Worm (Caenorhabditis elegans): Measurements from ENCODE around the gene otpl-6.
A peak's percentile ranks its signal among the peaks of the same experiment; 100 is the strongest.

otpl-6 gene

DNA sequence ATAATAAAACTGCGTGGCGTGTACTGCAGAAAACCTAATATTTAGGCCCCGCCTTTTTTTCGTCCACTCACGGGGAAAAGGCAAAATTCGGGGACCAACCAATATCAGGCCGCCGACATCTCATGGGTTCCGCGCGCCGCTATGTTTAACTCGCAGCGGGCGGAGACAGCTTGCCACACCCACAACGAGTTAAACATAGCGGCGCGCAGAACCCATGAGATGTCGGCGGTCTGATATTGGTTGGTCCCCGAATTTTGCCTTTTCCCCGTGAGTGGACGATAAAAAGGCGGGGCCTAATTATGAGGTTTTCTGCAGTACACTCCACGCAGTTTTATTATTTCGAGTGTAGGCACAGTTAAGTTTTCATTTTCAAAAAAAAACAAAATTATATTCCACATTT is 33.0 kb downstream of the otpl-6 start:
- TF ChIP-seq snpc-4 (GFP tag; optimal IDR thresholded peaks at IDR 0.05) (peak; percentile 27), snpc-4 (tag; optimal IDR thresholded peaks at IDR 0.05) (peak in 3 of 4 experiments; percentile 38 to 94 (median 86)), snpc-1.1 (tag; optimal IDR thresholded peaks at IDR 0.05; ENCODE audit: insufficient read depth) (peak; percentile 35), snpc-3.4 (tag; optimal IDR thresholded peaks at IDR 0.05) (peak; percentile 6)

DNA sequence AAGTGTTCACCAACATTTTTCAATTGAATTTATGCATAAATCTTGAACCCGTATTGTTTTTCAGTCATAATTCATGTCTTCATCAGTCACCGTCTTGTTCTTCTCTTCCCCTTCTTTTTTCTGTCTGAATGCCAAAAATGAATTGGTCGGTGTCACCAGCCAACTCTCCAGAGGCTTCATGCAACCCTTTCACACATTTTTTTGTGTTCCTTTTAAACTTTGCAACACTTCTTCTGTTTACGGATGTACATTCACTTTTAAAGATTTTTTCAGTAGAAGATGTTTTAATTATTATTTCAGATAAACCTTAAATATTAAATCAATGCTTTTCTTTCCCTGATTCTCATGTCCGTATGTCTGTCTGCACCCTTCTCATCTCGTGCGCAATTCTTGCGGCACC is 35.0 kb downstream of the otpl-6 start, which contains the start of gene acr-16:
Gene acr-16 (plus strand): TSS at position 301 of the 400 bp plus-strand sequence.
- no peak for TF ChIP-seq attf-6 (GFP tag; IDR thresholded peaks at IDR 0.05)
- TF ChIP-seq F55B11.4 (tag; optimal IDR thresholded peaks at IDR 0.05; ENCODE audit: borderline replicate concordance, insufficient read depth), result no peak
- no peak for TF ChIP-seq Y67H2A.10 (GFP tag; conservative IDR thresholded peaks at IDR 0.05)
- no peak for TF ChIP-seq ceh-100 (GFP tag; IDR thresholded peaks at IDR 0.05)
- no peak for TF ChIP-seq lin-54 (GFP tag; optimal IDR thresholded peaks at IDR 0.05)
- no peak for TF ChIP-seq let-607 (tag; optimal IDR thresholded peaks at IDR 0.05)
- no peak for TF ChIP-seq athp-1 (tag; optimal IDR thresholded peaks at IDR 0.05)
- TF ChIP-seq hlh-12 (tag; optimal IDR thresholded peaks at IDR 0.05), result no peak
- no peak for TF ChIP-seq ceh-58 (GFP tag; IDR thresholded peaks at IDR 0.05)
- TF ChIP-seq sdz-38 (tag; optimal IDR thresholded peaks at IDR 0.05), result no peak
- no peak for TF ChIP-seq madf-3 (GFP tag; IDR thresholded peaks at IDR 0.05)
- TF ChIP-seq Y79H2A.3 (GFP tag; conservative IDR thresholded peaks at IDR 0.05), result no peak
- no peak for TF ChIP-seq mxl-1 (tag; optimal IDR thresholded peaks at IDR 0.05)
- TF ChIP-seq ZK185.1 (tag; optimal IDR thresholded peaks at IDR 0.05; ENCODE audit: poor library complexity, severe bottlenecking), result no peak

DNA sequence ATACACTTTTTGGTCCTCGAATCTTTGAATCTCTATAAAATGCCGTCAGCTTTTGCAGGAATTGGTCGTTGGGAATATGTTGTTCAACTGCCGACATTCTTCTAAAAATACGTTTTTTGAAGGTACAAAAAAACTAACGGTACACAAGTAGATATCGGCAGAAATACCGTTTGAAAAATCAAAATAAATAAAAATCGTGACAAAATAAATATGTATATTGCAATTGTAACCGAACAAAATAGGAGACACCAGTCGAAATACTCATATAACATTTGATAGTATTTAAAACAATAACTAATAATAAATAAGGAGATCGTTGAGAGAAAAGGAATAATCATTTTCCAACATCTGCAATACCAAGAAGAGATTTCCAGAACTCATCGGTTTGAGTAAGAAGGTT is 39.2 kb downstream of the otpl-6 start, which contains the start of gene F25G6.8:
Gene F25G6.8 (minus strand): TSS at position 101 of the 400 bp plus-strand sequence.
- TF ChIP-seq ztf-26 (tag; optimal IDR thresholded peaks at IDR 0.05) (no peak), C06A6.2 (GFP tag; conservative IDR thresholded peaks at IDR 0.05) (no peak), sptf-2 (GFP tag; optimal IDR thresholded peaks at IDR 0.05) (no peak), lin-54 (GFP tag; optimal IDR thresholded peaks at IDR 0.05) (no peak), bed-2 (GFP tag; IDR thresholded peaks at IDR 0.05) (no peak), unc-130 (GFP tag; optimal IDR thresholded peaks at IDR 0.05) (no peak), Y56A3A.18 (GFP tag; IDR thresholded peaks at IDR 0.05) (no peak), rec-8 (tag; optimal IDR thresholded peaks at IDR 0.05) (no peak), ceh-100 (GFP tag; IDR thresholded peaks at IDR 0.05) (no peak), ztf-3 (GFP tag; optimal IDR thresholded peaks at IDR 0.05) (no peak), madf-10 (tag; optimal IDR thresholded peaks at IDR 0.05) (no peak), efl-1 (GFP tag; optimal IDR thresholded peaks at IDR 0.05) (no peak)

DNA sequence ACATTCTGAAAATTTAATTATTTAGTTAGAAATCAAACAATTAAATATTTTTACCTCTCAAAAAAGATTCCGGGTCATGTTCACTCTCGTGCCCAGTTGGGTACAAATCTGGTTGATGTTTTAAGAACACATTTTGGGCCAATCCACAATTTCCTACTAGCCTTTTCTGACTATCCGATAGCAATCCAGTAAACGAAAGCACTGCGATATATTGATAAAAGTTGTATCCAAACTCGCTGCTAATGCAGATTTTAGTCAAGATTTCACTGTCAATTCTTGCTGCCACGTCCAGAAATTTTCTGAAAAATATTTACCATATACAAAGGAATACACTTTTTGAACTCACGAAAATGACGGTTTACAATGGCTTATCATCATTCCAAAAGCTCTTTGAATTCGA is 43.3 kb downstream of the otpl-6 start:
- TF ChIP-seq snpc-1.1 (tag; optimal IDR thresholded peaks at IDR 0.05; ENCODE audit: insufficient read depth), result no peak
- no peak for TF ChIP-seq tlf-1 (GFP tag; optimal IDR thresholded peaks at IDR 0.05)
- no peak for TF ChIP-seq C17E4.6 (GFP tag; IDR thresholded peaks at IDR 0.05)

DNA sequence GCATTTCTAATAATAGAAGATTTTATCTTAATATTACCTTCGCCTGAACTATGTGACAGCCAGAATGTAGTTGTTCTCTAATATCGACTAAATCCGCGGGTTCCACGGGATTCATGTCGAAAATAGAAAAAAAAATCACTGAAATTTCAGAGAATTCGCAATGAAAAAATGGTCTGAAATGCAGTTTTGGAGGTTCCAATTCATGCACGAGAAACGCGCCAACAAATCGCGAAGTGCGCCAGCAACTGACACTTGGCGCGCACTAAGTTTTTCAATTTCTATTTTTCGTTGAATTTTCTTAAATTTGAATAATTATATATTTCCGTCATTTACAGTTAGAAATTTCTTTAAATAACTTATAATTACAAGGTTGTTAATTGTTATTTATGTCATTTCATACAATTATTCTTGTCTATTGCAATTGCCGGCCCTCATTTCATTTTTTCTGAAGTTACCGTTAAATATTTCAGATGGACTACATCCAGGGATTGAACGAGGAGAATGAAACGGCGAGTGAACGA is 44.0 kb downstream of the otpl-6 start, which contains the start of the genes F25G6.9 and symk-1:
Gene F25G6.9 (minus strand): TSS at position 160 of the 521 bp plus-strand sequence.
Gene symk-1 (plus strand): TSS at position 471 of the 521 bp plus-strand sequence.
- TF ChIP-seq lin-54 (GFP tag; optimal IDR thresholded peaks at IDR 0.05) (peak; percentile 52), lin-40 (tag; optimal IDR thresholded peaks at IDR 0.05) (peak; percentile 72), D2030.7 (GFP tag; IDR thresholded peaks at IDR 0.05) (peak; percentile 23; the same call in 1 of the 2 replicates), egl-44 (GFP tag; IDR thresholded peaks at IDR 0.05) (no peak), cebp-1 (GFP tag; IDR thresholded peaks at IDR 0.05) (no peak), cebp-1 (tag; optimal IDR thresholded peaks at IDR 0.05) (peak; percentile 57), K12H6.12 (tag; optimal IDR thresholded peaks at IDR 0.05) (no peak), F22D6.2 (tag; optimal IDR thresholded peaks at IDR 0.05) (no peak), F33H1.4 (GFP tag; IDR thresholded peaks at IDR 0.05) (peak; percentile 42), tbp1 (GFP tag; optimal IDR thresholded peaks at IDR 0.05) (peak; percentile 17), hmg-20 (GFP tag; IDR thresholded peaks at IDR 0.05) (no peak), snpc-3.4 (tag; optimal IDR thresholded peaks at IDR 0.05) (peak; percentile 19), sdz-38 (tag; optimal IDR thresholded peaks at IDR 0.05) (no peak), nhr-179 (tag; optimal IDR thresholded peaks at IDR 0.05) (no peak), tbx-9 (tag; optimal IDR thresholded peaks at IDR 0.05; ENCODE audit: borderline replicate concordance) (no peak)

Data from whole organism, young adult.